Fruit fly (Drosophila melanogaster): ENCODE results near the gene TwdlG.

DNA sequence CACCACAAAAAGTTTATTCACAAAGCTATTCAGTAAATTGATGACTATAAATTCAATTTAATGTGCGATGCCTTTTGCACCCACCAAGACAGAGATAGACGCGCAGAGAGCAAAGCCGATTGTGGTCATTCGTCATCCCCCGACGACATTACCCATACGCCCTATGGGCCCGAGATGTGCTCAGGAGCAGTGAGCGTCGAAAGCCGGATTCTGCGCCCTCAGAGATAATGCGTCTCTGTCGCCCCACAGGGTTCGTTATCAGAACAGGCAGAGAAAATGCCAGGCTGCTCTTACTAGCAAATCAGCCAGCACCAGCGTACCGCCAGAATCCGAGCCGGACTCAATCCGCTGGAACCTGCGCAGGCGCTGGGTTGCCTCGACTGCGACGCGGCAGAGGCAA is 40.1 kb upstream of the TwdlG start:
- TF ChIP-seq pan (optimal IDR thresholded peaks at IDR 0.05) = no peak
- TF ChIP-seq CG8478 (optimal IDR thresholded peaks at IDR 0.05) = no peak
- TF ChIP-seq psq (optimal IDR thresholded peaks at IDR 0.05) = no peak
- no peak for TF ChIP-seq EcR (GFP tag; optimal IDR thresholded peaks at IDR 0.05)

Data from whole organism.